Worm (Caenorhabditis elegans) whole organism, L3 larva: ENCODE data around the gene qua-1.
A peak's percentile ranks its signal among the peaks of the same experiment; 100 is the strongest.

ENCODE experiments used
- R02D3.7 ChIP-seq: fragments of 150-350 bp; optimal IDR thresholded peaks from 2 replicates; lab custom pipeline; 2014; ENCODE audit warnings: missing biosample characterization, missing genetic modification characterization
- ZK546.5 ChIP-seq: sonication (generic microtip); optimal IDR thresholded peaks from 2 replicates; lab custom pipeline; 2017; ENCODE audit warnings: missing biosample characterization, missing genetic modification characterization
- ama-1 ChIP-seq: fragments of 150-350 bp; optimal IDR thresholded peaks from 2 replicates; lab custom pipeline; 2018
- ceh-16 ChIP-seq: sonication (generic microtip); optimal IDR thresholded peaks from 2 replicates; lab custom pipeline; 2017; ENCODE audit warnings: missing biosample characterization, missing genetic modification characterization
- ceh-28 ChIP-seq: fragments of 150-350 bp; optimal IDR thresholded peaks from 2 replicates; lab custom pipeline; 2014; ENCODE audit warnings: missing biosample characterization, missing genetic modification reagents, missing genetic modification characterization
- ceh-82 ChIP-seq: fragments of 150-350 bp; optimal IDR thresholded peaks from 2 replicates; lab custom pipeline; 2014; ENCODE audit warnings: missing biosample characterization, missing genetic modification characterization
- ceh-9 ChIP-seq: sonication (generic microtip); optimal IDR thresholded peaks from 2 replicates; lab custom pipeline; 2018; ENCODE audit warnings: missing biosample characterization, missing genetic modification characterization
- egl-27 ChIP-seq: sonication (generic microtip); optimal IDR thresholded peaks from 4 replicates; lab custom pipeline; 2017; ENCODE audit warnings: missing biosample characterization, missing genetic modification reagents, missing genetic modification characterization
- egl-5 ChIP-seq: fragments of 150-350 bp; optimal IDR thresholded peaks from 2 replicates; lab custom pipeline; 2017; ENCODE audit warnings: missing biosample characterization, missing genetic modification reagents, missing genetic modification characterization, inconsistent platforms
- elt-1 ChIP-seq: fragments of 150-350 bp; optimal IDR thresholded peaks from 2 replicates; lab custom pipeline; 2014; ENCODE audit warnings: missing biosample characterization, missing genetic modification characterization
- elt-2 ChIP-seq: sonication (generic microtip); optimal IDR thresholded peaks from 2 replicates; lab custom pipeline; 2016; ENCODE audit warnings: missing genetic modification reagents, mild to moderate bottlenecking, missing genetic modification characterization, missing compliant biosample characterization
- eor-1 ChIP-seq, 2 experiments: fragments of 150-350 bp; optimal IDR thresholded peaks; 2 replicates each; lab custom pipeline; 2014 to 2018; ENCODE audit warnings: missing biosample characterization in 2 of 2, missing genetic modification characterization in 2 of 2
- fkh-2 ChIP-seq: fragments of 150-350 bp; optimal IDR thresholded peaks from 2 replicates; lab custom pipeline; 2014; ENCODE audit warnings: missing biosample characterization, missing genetic modification reagents, missing genetic modification characterization
- fos-1 ChIP-seq: fragments of 150-350 bp; optimal IDR thresholded peaks from 2 replicates; lab custom pipeline; 2014; ENCODE audit warnings: missing biosample characterization, missing genetic modification characterization
- hmg-11 ChIP-seq: sonication (generic microtip); optimal IDR thresholded peaks from 2 replicates; lab custom pipeline; 2016; ENCODE audit warnings: missing genetic modification characterization, missing compliant biosample characterization
- jun-1 ChIP-seq: fragments of 150-350 bp; optimal IDR thresholded peaks from 2 replicates; lab custom pipeline; 2014; ENCODE audit warnings: missing biosample characterization, missing genetic modification reagents, missing genetic modification characterization
- lin-15B ChIP-seq: fragments of 150-350 bp; optimal IDR thresholded peaks from 2 replicates; lab custom pipeline; 2014; ENCODE audit warnings: missing biosample characterization, missing genetic modification characterization
- lsy-12 ChIP-seq: sonication (generic microtip); optimal IDR thresholded peaks from 2 replicates; lab custom pipeline; 2016; ENCODE audit warnings: mild to moderate bottlenecking, missing genetic modification characterization, missing compliant biosample characterization
- nfya-1 ChIP-seq: sonication (generic microtip); optimal IDR thresholded peaks from 2 replicates; lab custom pipeline; 2017; ENCODE audit warnings: missing genetic modification characterization, mild to moderate bottlenecking, missing compliant biosample characterization, antibody characterized with exemption, moderate library complexity; ENCODE audit not compliant: insufficient read depth
- nhr-11 ChIP-seq: fragments of 150-350 bp; optimal IDR thresholded peaks from 2 replicates; lab custom pipeline; 2014; ENCODE audit warnings: missing biosample characterization, missing genetic modification characterization
- nhr-12 ChIP-seq: fragments of 150-350 bp; optimal IDR thresholded peaks from 2 replicates; lab custom pipeline; 2014; ENCODE audit warnings: missing biosample characterization, missing genetic modification characterization
- nhr-23 ChIP-seq: fragments of 150-350 bp; optimal IDR thresholded peaks from 2 replicates; lab custom pipeline; 2014; ENCODE audit warnings: missing biosample characterization, missing genetic modification reagents, missing genetic modification characterization
- nhr-237 ChIP-seq: fragments of 150-350 bp; optimal IDR thresholded peaks from 2 replicates; lab custom pipeline; 2014; ENCODE audit warnings: missing biosample characterization, missing genetic modification characterization
- nhr-25 ChIP-seq: sonication (generic microtip); optimal IDR thresholded peaks from 2 replicates; lab custom pipeline; 2017; ENCODE audit warnings: missing biosample characterization, missing genetic modification characterization
- nhr-67 ChIP-seq: fragments of 150-350 bp; optimal IDR thresholded peaks from 2 replicates; lab custom pipeline; 2014; ENCODE audit warnings: missing biosample characterization, missing genetic modification characterization
- nhr-76 ChIP-seq: fragments of 150-350 bp; sonication (generic microtip); optimal IDR thresholded peaks from 5 replicates; lab custom pipeline; 2014; ENCODE audit warnings: missing biosample characterization, missing genetic modification characterization
- nhr-77 ChIP-seq: fragments of 150-350 bp; optimal IDR thresholded peaks from 2 replicates; lab custom pipeline; 2014; ENCODE audit warnings: missing biosample characterization, missing genetic modification characterization
- pha-4 ChIP-seq: fragments of 150-350 bp; optimal IDR thresholded peaks from 2 replicates; lab custom pipeline; 2014; ENCODE audit warnings: missing biosample characterization, missing genetic modification reagents, missing genetic modification characterization
- pqm-1 ChIP-seq: fragments of 150-350 bp; optimal IDR thresholded peaks from 2 replicates; lab custom pipeline; 2017; ENCODE audit warnings: missing biosample characterization, missing genetic modification characterization, inconsistent platforms
- sea-2 ChIP-seq: fragments of 150-350 bp; sonication (generic microtip); optimal IDR thresholded peaks from 4 replicates; lab custom pipeline; 2014; ENCODE audit warnings: missing biosample characterization, missing genetic modification reagents, missing genetic modification characterization
- skn-1 ChIP-seq: fragments of 150-350 bp; optimal IDR thresholded peaks from 2 replicates; lab custom pipeline; 2014; ENCODE audit warnings: missing biosample characterization, missing genetic modification characterization
- unc-39 ChIP-seq: sonication (generic microtip); optimal IDR thresholded peaks from 4 replicates; lab custom pipeline; 2017; ENCODE audit warnings: missing biosample characterization, missing genetic modification characterization
- unc-62 ChIP-seq: fragments of 150-350 bp; sonication (generic microtip); optimal IDR thresholded peaks from 4 replicates; lab custom pipeline; 2014; ENCODE audit warnings: missing biosample characterization, missing genetic modification reagents, missing genetic modification characterization
- zag-1 ChIP-seq: fragments of 150-350 bp; optimal IDR thresholded peaks from 2 replicates; lab custom pipeline; 2014; ENCODE audit warnings: missing biosample characterization, missing genetic modification characterization
- ztf-4 ChIP-seq: fragments of 150-350 bp; optimal IDR thresholded peaks from 2 replicates; lab custom pipeline; 2014; ENCODE audit warnings: missing biosample characterization, missing genetic modification characterization

Gene qua-1

DNA sequence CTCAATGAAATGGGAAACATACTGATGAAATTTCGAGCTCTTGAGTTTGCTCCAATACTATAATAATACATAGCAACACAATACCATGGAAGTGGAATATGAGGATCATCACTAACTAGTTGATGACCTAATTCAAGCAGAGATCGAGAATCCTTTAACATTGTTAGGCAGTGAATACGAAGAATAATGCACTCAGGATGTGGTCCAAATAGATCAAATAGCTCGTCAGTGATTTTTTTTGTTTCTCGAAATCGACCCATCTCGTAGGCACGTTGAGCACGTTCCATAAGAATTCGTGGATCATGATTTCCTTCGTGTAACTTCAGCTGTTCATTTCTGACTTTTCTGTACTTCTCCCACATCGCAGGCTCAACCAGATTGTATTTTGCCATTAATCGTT, 37.7 kb upstream of the qua-1 start:
- TF ChIP-seq ztf-4 (tag; lab: Kevin White, UChicago) (no peak), nhr-76 (tag; lab: Kevin White, UChicago) (no peak), eor-1 (tag; optimal IDR thresholded peaks at IDR 0.05; lab: Kevin White, UChicago) (no peak), egl-5 (tag; lab: Kevin White, UChicago) (no peak), nhr-67 (tag; lab: Kevin White, UChicago) (no peak), lsy-12 (no peak), ama-1 (no peak), fkh-2 (no peak), sea-2 (no peak), hmg-11 (tag; lab: Kevin White, UChicago) (no peak), unc-62 (GFP tag; lab: Kevin White, UChicago) (no peak), R02D3.7 (tag; lab: Kevin White, UChicago) (no peak), ZK546.5 (tag; lab: Kevin White, UChicago) (no peak), lin-15B (tag; lab: Kevin White, UChicago) (no peak), ceh-82 (tag; lab: Kevin White, UChicago) (no peak), ceh-28 (tag; lab: Kevin White, UChicago) (no peak), jun-1 (tag; lab: Kevin White, UChicago) (no peak), nhr-12 (tag; lab: Kevin White, UChicago) (no peak)

DNA sequence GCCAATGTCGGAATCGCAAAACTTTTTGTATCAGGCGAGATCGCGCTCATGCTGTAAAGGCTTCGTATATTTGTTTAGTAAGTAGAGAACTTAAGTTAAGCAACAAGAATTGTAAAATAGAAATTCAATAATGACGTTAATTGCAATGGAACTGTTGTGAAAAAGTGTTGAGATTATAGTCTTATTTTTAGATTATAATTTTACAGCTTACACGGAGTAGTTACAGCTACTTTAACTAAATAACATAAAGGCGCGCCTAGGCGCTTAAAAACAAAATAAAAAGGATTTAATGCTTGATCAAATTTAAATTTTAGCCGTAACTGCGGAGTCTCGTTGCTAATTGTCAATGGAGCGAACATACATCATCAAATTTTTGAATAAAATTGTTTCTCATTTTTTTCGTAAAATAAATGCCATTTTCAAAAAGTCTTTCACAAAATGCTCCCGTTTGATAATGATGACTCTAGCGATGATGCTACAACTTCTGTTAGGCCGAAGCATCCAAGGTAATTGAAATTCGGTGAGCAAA, 36.4 kb upstream of the qua-1 start, which contains the start of the genes emb-27 and rrf-3:
TSS of gene emb-27 (minus strand) at position 51 of the 529 bp plus-strand sequence.
TSS of gene rrf-3 (plus strand) at position 346 of the 529 bp plus-strand sequence.
- peak; percentile 50 for TF ChIP-seq nhr-25
- peak; percentile 31 for TF ChIP-seq egl-5 (tag; lab: Kevin White, UChicago)
- TF ChIP-seq elt-2 (tag; lab: Kevin White, UChicago), result no peak
- no peak for TF ChIP-seq unc-62 (GFP tag; lab: Kevin White, UChicago)
- TF ChIP-seq skn-1 (tag; lab: Kevin White, UChicago), result peak; percentile 26
- no peak for TF ChIP-seq fos-1 (tag; lab: Kevin White, UChicago)
- TF ChIP-seq lin-15B (tag; lab: Kevin White, UChicago), result peak; percentile 85
- TF ChIP-seq nfya-1 (tag; lab: Kevin White, UChicago), result peak; percentile 61
- peak; percentile 82 for TF ChIP-seq pha-4 (tag; lab: Kevin White, UChicago)

DNA sequence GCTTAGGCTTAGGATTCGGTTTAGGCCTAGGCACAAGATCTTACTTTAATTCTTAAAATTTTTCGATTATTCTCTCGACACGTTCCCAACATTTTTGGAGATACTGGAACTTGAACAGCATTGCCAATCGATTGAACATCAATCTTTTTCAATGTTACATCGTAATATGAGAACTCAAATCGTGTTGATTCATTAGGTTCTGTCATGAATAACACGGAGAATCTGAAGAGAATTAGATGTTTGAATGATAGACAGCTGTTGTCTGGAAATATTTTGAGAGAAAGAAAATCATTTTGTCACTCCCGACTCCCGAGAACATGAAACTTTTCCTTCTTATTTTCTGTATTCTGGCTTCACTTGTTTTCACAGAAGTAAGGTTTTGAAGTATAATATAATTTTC, 29.3 kb upstream of the qua-1 start, which contains the start of gene T05C12.15:
TSS of gene T05C12.15 (plus strand) at position 301 of the 400 bp plus-strand sequence.
- TF ChIP-seq pha-4 (tag; lab: Kevin White, UChicago) (no peak), ceh-16 (tag; lab: Kevin White, UChicago) (no peak), lin-15B (tag; lab: Kevin White, UChicago) (no peak), egl-27 (no peak), unc-39 (tag; lab: Kevin White, UChicago) (no peak), ztf-4 (tag; lab: Kevin White, UChicago) (no peak), nhr-23 (tag; lab: Kevin White, UChicago) (no peak), unc-62 (GFP tag; lab: Kevin White, UChicago) (no peak), zag-1 (no peak), nhr-11 (tag; lab: Kevin White, UChicago) (no peak), ceh-9 (no peak), nhr-77 (tag; lab: Kevin White, UChicago) (no peak)

DNA sequence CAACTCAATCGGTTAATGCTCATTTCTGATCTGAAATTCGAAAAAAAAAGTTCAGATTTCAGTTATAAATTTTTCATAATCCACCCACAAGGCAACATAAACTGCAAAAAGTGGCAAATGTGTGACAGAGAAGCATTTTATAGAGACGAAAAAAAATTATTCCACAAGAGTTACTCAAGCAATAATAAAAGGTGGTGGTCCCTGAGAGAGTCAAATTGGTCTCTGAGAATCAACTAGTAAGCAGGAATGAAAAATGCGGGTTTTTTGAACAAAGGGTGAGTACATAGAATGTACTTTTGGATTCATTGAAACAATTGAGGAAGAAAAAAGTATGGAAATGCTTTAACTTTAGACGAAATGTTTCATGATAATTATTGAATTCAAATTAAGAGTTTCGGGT, 28.2 kb upstream of the qua-1 start, which contains the start of gene T05C12.11:
TSS of gene T05C12.11 (minus strand) at position 101 of the 400 bp plus-strand sequence.
- no peak for TF ChIP-seq ceh-82 (tag; lab: Kevin White, UChicago)
- no peak for TF ChIP-seq nhr-25
- TF ChIP-seq nhr-76 (tag; lab: Kevin White, UChicago), result no peak
- no peak for TF ChIP-seq nhr-237 (tag; lab: Kevin White, UChicago)
- no peak for TF ChIP-seq elt-1
- TF ChIP-seq ceh-28 (tag; lab: Kevin White, UChicago), result no peak
- TF ChIP-seq unc-62 (GFP tag; lab: Kevin White, UChicago), result no peak
- TF ChIP-seq pqm-1 (tag; lab: Kevin White, UChicago), result no peak
- no peak for TF ChIP-seq egl-5 (tag; lab: Kevin White, UChicago)
- no peak for TF ChIP-seq nhr-12 (tag; lab: Kevin White, UChicago)
- no peak for TF ChIP-seq zag-1
- TF ChIP-seq, all 47 proteins: peak for 0
